Fruit fly (Drosophila melanogaster) whole organism, embryonic: Measurements from ENCODE around the gene alphaKap4.

Source experiments
- Atf-2 ChIP-seq: fragments of 200-800 bp; sonication (Bioruptor generic); optimal IDR thresholded peaks from 2 replicates; lab custom pipeline; 2016; ENCODE audit warnings: missing biosample characterization, missing genetic modification characterization
- CG10321 ChIP-seq: fragments of 200-800 bp; sonication (Bioruptor generic); IDR thresholded peaks from 2 replicates; pipeline ENCODE4 v1.3.6; 2022; ENCODE audit warnings: missing biosample characterization, missing genetic modification characterization
- CG10366 ChIP-seq: fragments of 200-800 bp; sonication (Bioruptor generic); IDR thresholded peaks from 2 replicates; pipeline ENCODE4 v1.3.6; 2022; ENCODE audit warnings: missing biosample characterization, missing genetic modification characterization
- CG11093 ChIP-seq: fragments of 200-800 bp; sonication (Bioruptor generic); IDR thresholded peaks from 3 replicates; pipeline ENCODE4 v1.3.6; 2022; ENCODE audit warnings: missing biosample characterization, missing genetic modification characterization
- CG11723 ChIP-seq: fragments of 200-800 bp; sonication (Bioruptor generic); optimal IDR thresholded peaks from 2 replicates; lab custom pipeline; 2017; ENCODE audit warnings: missing biosample characterization, mild to moderate bottlenecking, missing genetic modification characterization
- CG12071 ChIP-seq: fragments of 200-800 bp; sonication (Bioruptor generic); optimal IDR thresholded peaks from 3 replicates; lab custom pipeline; 2018; ENCODE audit warnings: missing biosample characterization, mild to moderate bottlenecking, missing genetic modification characterization
- CG1233 ChIP-seq: fragments of 200-800 bp; sonication (Bioruptor generic); optimal IDR thresholded peaks from 4 replicates; lab custom pipeline; 2018; ENCODE audit warnings: missing biosample characterization, mild to moderate bottlenecking, missing genetic modification characterization
- CG15011 ChIP-seq: fragments of 200-800 bp; sonication (Bioruptor generic); optimal IDR thresholded peaks from 3 replicates; lab custom pipeline; 2018; ENCODE audit warnings: missing biosample characterization, mild to moderate bottlenecking, missing genetic modification characterization
- CG17568 ChIP-seq: fragments of 200-800 bp; sonication (Bioruptor generic); optimal IDR thresholded peaks from 2 replicates; lab custom pipeline; 2018; ENCODE audit warnings: missing biosample characterization, mild to moderate bottlenecking, missing genetic modification characterization, moderate library complexity
- CG18011 ChIP-seq: fragments of 200-800 bp; sonication (Bioruptor generic); optimal IDR thresholded peaks from 2 replicates; lab custom pipeline; 2017; ENCODE audit warnings: missing biosample characterization, missing genetic modification characterization, mild to moderate bottlenecking, moderate library complexity, missing genotype
- CG2199 ChIP-seq: fragments of 200-800 bp; sonication (Bioruptor generic); IDR thresholded peaks from 3 replicates; pipeline ENCODE4 v1.3.6; 2022; ENCODE audit warnings: missing biosample characterization, missing genetic modification characterization
- CG3065 ChIP-seq: fragments of 200-800 bp; sonication (Bioruptor generic); optimal IDR thresholded peaks from 2 replicates; lab custom pipeline; 2016; ENCODE audit warnings: missing biosample characterization, missing genetic modification characterization
- CG3726 ChIP-seq: fragments of 200-800 bp; sonication (Bioruptor generic); IDR thresholded peaks from 3 replicates; pipeline ENCODE4, ENCODE4 v1.3.6; 2022; ENCODE audit warnings: missing biosample characterization, missing genetic modification characterization
- CG3838 ChIP-seq: fragments of 200-800 bp; sonication (Bioruptor generic); optimal IDR thresholded peaks from 3 replicates; lab custom pipeline; 2016; ENCODE audit warnings: missing biosample characterization, missing genetic modification characterization
- CG6791 ChIP-seq: fragments of 200-800 bp; sonication (Bioruptor generic); IDR thresholded peaks from 3 replicates; pipeline ENCODE4 v1.3.6; 2022; ENCODE audit warnings: missing biosample characterization, missing genetic modification characterization; ENCODE audit not compliant: partially characterized antibody
- CG6854 ChIP-seq: fragments of 200-800 bp; sonication (Bioruptor generic); optimal IDR thresholded peaks from 3 replicates; lab custom pipeline; 2017; ENCODE audit warnings: missing biosample characterization, mild to moderate bottlenecking, missing genetic modification characterization
- CG7556 ChIP-seq: fragments of 200-800 bp; sonication (Bioruptor generic); optimal IDR thresholded peaks from 2 replicates; lab custom pipeline; 2017; ENCODE audit warnings: missing biosample characterization, mild to moderate bottlenecking, missing genetic modification characterization
- CG7987 ChIP-seq: fragments of 200-800 bp; sonication (Bioruptor generic); optimal IDR thresholded peaks from 2 replicates; lab custom pipeline; 2018; ENCODE audit warnings: missing biosample characterization, mild to moderate bottlenecking, missing genetic modification characterization, moderate library complexity
- CG8290 ChIP-seq, 3 experiments: fragments of 200-800 bp; sonication (Bioruptor generic); optimal IDR thresholded peaks; 2 replicates each; lab custom pipeline; 2016 to 2019; ENCODE audit warnings: missing biosample characterization in 3 of 3, missing genetic modification characterization in 3 of 3, mild to moderate bottlenecking in 2 of 3, moderate library complexity in 1 of 3
- CkIIα-i1 ChIP-seq: fragments of 200-800 bp; sonication (Bioruptor generic); IDR thresholded peaks from 2 replicates; pipeline ENCODE4 v1.3.6; 2022; ENCODE audit warnings: missing biosample characterization, missing genetic modification characterization
- Drgx ChIP-seq: fragments of 200-800 bp; sonication (Bioruptor generic); IDR thresholded peaks from 2 replicates; pipeline ENCODE4 v1.3.6; 2022; ENCODE audit warnings: missing biosample characterization, missing genetic modification characterization
- Elba2 ChIP-seq: fragments of 200-800 bp; sonication (Bioruptor generic); optimal IDR thresholded peaks from 3 replicates; lab custom pipeline; 2016; ENCODE audit warnings: missing biosample characterization, missing genetic modification characterization
- Ets65A ChIP-seq: fragments of 200-800 bp; sonication (Bioruptor generic); peaks from one replicate; lab custom pipeline; 2016; ENCODE audit warnings: missing biosample characterization, missing genetic modification characterization
- GATAe ChIP-seq: fragments of 200-800 bp; sonication (Bioruptor generic); conservative IDR thresholded peaks from 2 replicates; pipeline ENCODE4 v1.3.6; 2022; ENCODE audit warnings: missing biosample characterization, missing genetic modification characterization
- H15 ChIP-seq: fragments of 200-800 bp; sonication (Bioruptor generic); IDR thresholded peaks from 3 replicates; pipeline ENCODE4 v1.3.6; 2022; ENCODE audit warnings: missing biosample characterization, missing genetic modification characterization
- HLH3B ChIP-seq: fragments of 200-800 bp; sonication (Bioruptor generic); IDR thresholded peaks from 2 replicates; pipeline ENCODE4 v1.3.6; 2022; ENCODE audit warnings: missing biosample characterization, missing genetic modification characterization
- Hr78 ChIP-seq, 2 experiments: fragments of 200-800 bp in 1 of 2; fragments of >200 bp in 1 of 2; sonication (Bioruptor generic) in 1 of 2; optimal IDR thresholded peaks; 2 replicates each; lab custom pipeline; 2017 to 2019; ENCODE audit warnings: missing biosample characterization in 2 of 2, missing genetic modification characterization in 2 of 2, mild to moderate bottlenecking in 1 of 2, moderate library complexity in 1 of 2
- Six4 ChIP-seq: fragments of 200-800 bp; sonication (Bioruptor generic); optimal IDR thresholded peaks from 2 replicates; lab custom pipeline; 2016; ENCODE audit warnings: missing biosample characterization, missing genetic modification characterization
- ac ChIP-seq: fragments of 200-800 bp; sonication (Bioruptor generic); optimal IDR thresholded peaks from 3 replicates; lab custom pipeline; 2017; ENCODE audit warnings: missing biosample characterization, mild to moderate bottlenecking, missing genetic modification characterization
- ara ChIP-seq: fragments of 200-800 bp; sonication (Bioruptor generic); IDR thresholded peaks from 2 replicates; pipeline ENCODE4 v1.3.6; 2022; ENCODE audit warnings: missing biosample characterization, missing genetic modification characterization
- cg ChIP-seq: fragments of 200-800 bp; sonication (Bioruptor generic); optimal IDR thresholded peaks from 3 replicates; lab custom pipeline; 2019; ENCODE audit warnings: missing biosample characterization, mild to moderate bottlenecking, missing genetic modification characterization, moderate library complexity
- chif ChIP-seq, 2 experiments: fragments of 200-800 bp; sonication (Bioruptor generic); optimal IDR thresholded peaks; 3 replicates each; lab custom pipeline; 2016; ENCODE audit warnings: missing biosample characterization in 2 of 2, missing genetic modification characterization in 2 of 2
- crc ChIP-seq: fragments of 200-800 bp; sonication (Bioruptor generic); optimal IDR thresholded peaks from 2 replicates; lab custom pipeline; 2016; ENCODE audit warnings: missing biosample characterization, missing genetic modification characterization
- dan ChIP-seq: fragments of 200-800 bp; sonication (Bioruptor generic); IDR thresholded peaks from 2 replicates; pipeline ENCODE4 v1.3.6; 2022; ENCODE audit warnings: missing biosample characterization, missing genetic modification characterization
- dmrt99B ChIP-seq: fragments of 200-800 bp; sonication (Bioruptor generic); optimal IDR thresholded peaks from 2 replicates; lab custom pipeline; 2018; ENCODE audit warnings: missing biosample characterization, mild to moderate bottlenecking, missing genetic modification characterization, moderate library complexity
- exex ChIP-seq: fragments of 200-800 bp; sonication (Bioruptor generic); optimal IDR thresholded peaks from 4 replicates; lab custom pipeline; 2018; ENCODE audit warnings: missing biosample characterization, mild to moderate bottlenecking, missing genetic modification characterization, moderate library complexity
- fd64A ChIP-seq: fragments of 200-800 bp; sonication (Bioruptor generic); optimal IDR thresholded peaks from 3 replicates; lab custom pipeline; 2018; ENCODE audit warnings: missing biosample characterization, mild to moderate bottlenecking, missing genetic modification characterization
- hkb ChIP-seq, 2 experiments: fragments of 200-800 bp in 1 of 2; fragments of >200 bp in 1 of 2; sonication (Bioruptor generic) in 1 of 2; IDR thresholded peaks in 1 of 2; optimal IDR thresholded peaks in 1 of 2; 2 replicates each; pipeline versions ENCODE4 v1.3.6 to Lab custom; 2017 to 2022; ENCODE audit warnings: missing biosample characterization in 1 of 2, missing genetic modification characterization in 1 of 2
- ind ChIP-seq: fragments of 200-800 bp; sonication (Bioruptor generic); optimal IDR thresholded peaks from 3 replicates; lab custom pipeline; 2016; ENCODE audit warnings: missing biosample characterization, missing genetic modification characterization
- lola ChIP-seq, 3 experiments: fragments of >200 bp in 2 of 3; fragments of 200-800 bp in 1 of 3; sonication (Bioruptor generic) in 1 of 3; optimal IDR thresholded peaks; 2 replicates each; lab custom pipeline; 2017 to 2019; ENCODE audit warnings: missing biosample characterization in 3 of 3, missing genetic modification characterization in 3 of 3, mild to moderate bottlenecking in 1 of 3, moderate library complexity in 1 of 3
- nau ChIP-seq: fragments of 200-800 bp; sonication (Bioruptor generic); optimal IDR thresholded peaks from 3 replicates; lab custom pipeline; 2017; ENCODE audit warnings: missing biosample characterization, mild to moderate bottlenecking, missing genetic modification characterization, missing genetic modification reagents
- p53 ChIP-seq: fragments of 200-800 bp; sonication (Bioruptor generic); optimal IDR thresholded peaks from 2 replicates; lab custom pipeline; 2016; ENCODE audit warnings: missing biosample characterization, missing genetic modification characterization
- sna ChIP-seq: fragments of 200-800 bp; sonication (Bioruptor generic); IDR thresholded peaks from 2 replicates; pipeline ENCODE4 v1.3.6; 2022; ENCODE audit warnings: missing biosample characterization, missing genetic modification characterization; ENCODE audit not compliant: partially characterized antibody
- sqz ChIP-seq: fragments of 200-800 bp; sonication (Bioruptor generic); optimal IDR thresholded peaks from 3 replicates; lab custom pipeline; 2018; ENCODE audit warnings: missing biosample characterization, mild to moderate bottlenecking, missing genetic modification characterization
- stwl ChIP-seq: fragments of 200-800 bp; sonication (Bioruptor generic); optimal IDR thresholded peaks from 3 replicates; lab custom pipeline; 2018; ENCODE audit warnings: missing biosample characterization, mild to moderate bottlenecking, missing genetic modification characterization, moderate library complexity
- tap ChIP-seq: fragments of 200-800 bp; optimal IDR thresholded peaks from 3 replicates; lab custom pipeline; 2019; ENCODE audit warnings: missing biosample characterization, mild to moderate bottlenecking, missing genetic modification characterization, moderate library complexity
- toy ChIP-seq: fragments of 200-800 bp; sonication (Bioruptor generic); IDR thresholded peaks from 2 replicates; pipeline ENCODE4 v1.3.6; 2022; ENCODE audit warnings: missing biosample characterization, missing genetic modification characterization
- wek ChIP-seq: fragments of 200-800 bp; sonication (Bioruptor generic); optimal IDR thresholded peaks from 3 replicates; lab custom pipeline; 2018; ENCODE audit warnings: missing biosample characterization, mild to moderate bottlenecking, missing genetic modification characterization, moderate library complexity

The alphaKap4 gene

dm6 chr3L:5993701-5994499, 16.9 kb downstream of the alphaKap4 start (continued):
- 0 out of 3 replicates have a peak, but pooled peaks have one; percentile 33 for TF ChIP-seq CG6791 (GFP tag; lab: Robert Waterston, UW)
- no peak for TF ChIP-seq dmrt99B (tag; lab: Kevin White, UChicago)
- TF ChIP-seq CG1233 (GFP tag; lab: Kevin White, UChicago), result peak; percentile 37
- TF ChIP-seq GATAe (GFP tag; lab: Robert Waterston, UW), result no peak
- no peak for TF ChIP-seq H15
- TF ChIP-seq CG6854 (GFP tag; lab: Kevin White, UChicago), result no peak
- TF ChIP-seq cg, result no peak
- no peak for TF ChIP-seq nau (GFP tag; lab: Kevin White, UChicago)
- TF ChIP-seq CG3838 (GFP tag; lab: Kevin White, UChicago), result no peak
- no peak for TF ChIP-seq sna (GFP tag; lab: Robert Waterston, UW)
- no peak for TF ChIP-seq CG3726 (GFP tag; lab: Robert Waterston, UW)
- no peak for TF ChIP-seq Atf-2 (GFP tag; lab: Kevin White, UChicago)
- TF ChIP-seq CG15011, result no peak
- TF ChIP-seq p53 (GFP tag; lab: Kevin White, UChicago), result no peak
- TF ChIP-seq exex (tag; lab: Kevin White, UChicago), result no peak
- no peak for TF ChIP-seq CG3065
- no peak for TF ChIP-seq Six4
- TF ChIP-seq stwl (tag; lab: Kevin White, UChicago), result no peak
- no peak for TF ChIP-seq crc
- peak; percentile 55 for TF ChIP-seq CG7556
- no peak for TF ChIP-seq CG11723 (GFP tag; lab: Kevin White, UChicago)
- no peak for TF ChIP-seq ac (GFP tag; lab: Kevin White, UChicago)
- TF ChIP-seq fd64A (GFP tag; lab: Kevin White, UChicago), result no peak
- no peak for TF ChIP-seq hkb (optimal IDR thresholded peaks at IDR 0.05; lab: Kevin White, UChicago)
- no peak for TF ChIP-seq hkb (GFP tag; IDR thresholded peaks at IDR 0.05; lab: Robert Waterston, UW)
- no peak for TF ChIP-seq toy (GFP tag; lab: Robert Waterston, UW)
- TF ChIP-seq CG10366 (GFP tag; lab: Robert Waterston, UW), result no peak
- no peak for TF ChIP-seq wek (GFP tag; lab: Kevin White, UChicago)
- no peak for TF ChIP-seq Hr78 (GFP tag; optimal IDR thresholded peaks at IDR 0.05; lab: Kevin White, UChicago)
- no peak for TF ChIP-seq CG2199
- TF ChIP-seq Drgx, result no peak
- TF ChIP-seq ind (GFP tag; lab: Kevin White, UChicago), result no peak
- no peak for TF ChIP-seq CG10321
- no peak for TF ChIP-seq Elba2
- no peak for TF ChIP-seq CkIIα-i1 (GFP tag; lab: Robert Waterston, UW)
- peak; percentile 55 for TF ChIP-seq CG8290 (GFP tag; optimal IDR thresholded peaks at IDR 0.05; lab: Kevin White, UChicago)
- no peak for TF ChIP-seq CG8290 (tag; optimal IDR thresholded peaks at IDR 0.05; lab: Kevin White, UChicago)
- TF ChIP-seq ara, result no peak; the same call in 1 of the 2 replicates
- TF ChIP-seq CG17568, result no peak
- TF ChIP-seq sqz (GFP tag; lab: Kevin White, UChicago), result peak; percentile 20
- TF ChIP-seq HLH3B, result no peak
- peak; percentile 47 for TF ChIP-seq Ets65A (GFP tag; lab: Kevin White, UChicago)
- no peak for TF ChIP-seq CG7987 (GFP tag; lab: Kevin White, UChicago)
- TF ChIP-seq chif (GFP tag; optimal IDR thresholded peaks at IDR 0.05; lab: Kevin White, UChicago), result no peak
- no peak for TF ChIP-seq tap (tag; lab: Kevin White, UChicago)
- TF ChIP-seq CG12071 (GFP tag; lab: Kevin White, UChicago), result no peak
- no peak for TF ChIP-seq CG18011 (GFP tag; lab: Kevin White, UChicago)
- no peak for TF ChIP-seq CG11093 (GFP tag; lab: Robert Waterston, UW)
- peak in 1 of 3 experiments; percentile 69 for TF ChIP-seq lola (GFP tag; optimal IDR thresholded peaks at IDR 0.05; lab: Kevin White, UChicago)
- no peak for TF ChIP-seq dan (GFP tag; lab: Robert Waterston, UW)
